Worm (Caenorhabditis elegans) whole organism, L1 larva: Measurements from ENCODE around the gene K03H6.1.

Source experiments
- ces-1 ChIP-seq: fragments of 150-350 bp; optimal IDR thresholded peaks from 2 replicates; lab custom pipeline; 2014; ENCODE audit warnings: missing biosample characterization, missing genetic modification reagents, missing genetic modification characterization
- fkh-8 ChIP-seq: sonication (generic microtip); optimal IDR thresholded peaks from 2 replicates; lab custom pipeline; 2016; ENCODE audit warnings: mild to moderate bottlenecking, missing genetic modification characterization, missing compliant biosample characterization
- fos-1 ChIP-seq: fragments of 150-350 bp; optimal IDR thresholded peaks from 2 replicates; lab custom pipeline; 2014; ENCODE audit warnings: missing biosample characterization, missing genetic modification characterization
- hpl-2 ChIP-seq: fragments of 150-350 bp; optimal IDR thresholded peaks from 2 replicates; lab custom pipeline; 2014; ENCODE audit warnings: missing biosample characterization, missing genetic modification reagents, missing genetic modification characterization
- isw-1 ChIP-seq: fragments of 200-800 bp; sonication (Bioruptor generic); IDR thresholded peaks from 2 replicates; pipeline ENCODE4 v1.3.6; 2022; ENCODE audit warnings: missing genetic modification characterization, missing compliant biosample characterization
- nhr-11 ChIP-seq: fragments of 150-350 bp; optimal IDR thresholded peaks from 2 replicates; lab custom pipeline; 2014; ENCODE audit warnings: missing biosample characterization, missing genetic modification characterization
- nhr-237 ChIP-seq: fragments of 150-350 bp; optimal IDR thresholded peaks from 2 replicates; lab custom pipeline; 2014; ENCODE audit warnings: missing biosample characterization, missing genetic modification characterization
- nhr-90 ChIP-seq: sonication (generic microtip); optimal IDR thresholded peaks from 2 replicates; lab custom pipeline; 2016; ENCODE audit warnings: mild to moderate bottlenecking, missing genetic modification characterization, missing compliant biosample characterization; ENCODE audit not compliant: poor library complexity
- ztf-11 ChIP-seq, 2 experiments: sonication (generic microtip); optimal IDR thresholded peaks; 2 replicates each; lab custom pipeline; 2016 to 2017; ENCODE audit warnings: missing genetic modification characterization in 2 of 2, missing biosample characterization in 1 of 2, missing compliant biosample characterization in 1 of 2

DNA sequence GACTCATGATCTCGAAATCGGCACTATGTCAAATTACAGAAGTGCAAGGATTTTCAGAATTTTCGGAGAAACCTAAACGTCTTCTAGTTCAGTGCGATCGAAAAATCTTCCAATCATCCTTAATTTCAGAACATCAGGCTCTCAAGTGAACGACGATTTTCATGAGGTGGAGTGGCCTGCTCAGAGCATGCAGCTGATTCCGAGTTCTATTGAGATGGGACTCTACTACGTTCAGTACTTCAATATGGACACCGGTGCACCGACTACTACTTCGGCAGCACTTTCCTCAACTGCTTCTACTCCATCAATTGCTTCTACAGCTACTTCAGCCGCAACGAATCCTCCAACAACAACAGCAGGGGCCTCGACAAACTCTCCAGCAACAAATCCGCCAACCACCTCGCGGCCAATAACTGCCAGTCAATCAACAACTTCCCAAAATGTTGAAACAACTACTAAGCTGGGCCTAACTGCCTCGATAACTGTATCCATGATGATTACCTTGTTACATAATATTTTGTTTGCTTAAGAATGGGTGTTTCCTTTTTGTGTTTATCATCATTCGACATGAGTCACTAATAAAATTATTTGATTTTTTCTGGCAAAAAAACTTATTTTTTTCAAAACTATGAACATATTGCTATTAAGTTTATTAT, 40.1 kb downstream of the K03H6.1 start, which contains the start of gene Y41D4B.15:
- TF ChIP-seq ztf-11 (tag; optimal IDR thresholded peaks at IDR 0.05; lab: Kevin White, UChicago) (no peak), ces-1 (GFP tag; lab: Kevin White, UChicago) (no peak), nhr-90 (tag; lab: Kevin White, UChicago) (no peak), fkh-8 (no peak), hpl-2 (GFP tag; lab: Kevin White, UChicago) (no peak), isw-1 (GFP tag; lab: Robert Waterston, UW) (no peak), nhr-237 (tag; lab: Kevin White, UChicago) (no peak), fos-1 (tag; lab: Kevin White, UChicago) (no peak), nhr-11 (tag; lab: Kevin White, UChicago) (no peak)
